Fruit fly (Drosophila melanogaster): ENCODE data around the gene CG43317.

DNA sequence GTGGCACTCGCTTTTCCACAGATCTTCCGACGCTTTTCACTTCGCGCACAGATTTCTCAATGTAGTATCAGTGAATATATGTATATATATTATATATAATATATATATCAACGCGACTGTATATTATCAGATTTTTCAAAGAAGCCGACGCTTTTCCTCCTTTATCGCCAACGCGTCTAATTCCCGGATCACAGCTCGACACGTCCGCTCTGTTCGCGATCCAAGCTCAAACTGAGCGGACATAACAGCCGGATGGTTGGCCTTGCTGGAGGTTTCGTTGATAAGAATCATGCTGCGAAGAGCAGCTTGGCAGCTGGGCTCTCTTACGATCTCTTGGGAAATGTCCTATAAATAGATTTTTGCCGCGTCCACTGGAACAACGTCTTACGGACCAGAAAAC lies 19.1 kb upstream of the CG43317 start, which contains the start of gene cv-d:
- TF ChIP-seq CG13204 (GFP tag; optimal IDR thresholded peaks at IDR 0.05) (no peak), Pif1B (GFP tag; optimal IDR thresholded peaks at IDR 0.05) (no peak)

All from whole organism, pupa.